Worm (Caenorhabditis elegans) whole organism, L2 larva: ENCODE data around the gene ttr-15.

Experiments
- C34F6.9 ChIP-seq: fragments of 150-350 bp; optimal IDR thresholded peaks from 2 replicates; lab custom pipeline; 2014; ENCODE audit warnings: missing biosample characterization, missing genetic modification characterization
- F13H6.1 ChIP-seq: sonication (generic microtip); optimal IDR thresholded peaks from 2 replicates; lab custom pipeline; 2016; ENCODE audit warnings: missing genetic modification characterization, missing compliant biosample characterization
- R02D3.7 ChIP-seq: fragments of 150-350 bp; optimal IDR thresholded peaks from 2 replicates; lab custom pipeline; 2014; ENCODE audit warnings: missing biosample characterization, missing genetic modification characterization
- Y55F3AM.14 ChIP-seq: fragments of 200-800 bp; sonication (Bioruptor generic); optimal IDR thresholded peaks from 2 replicates; lab custom pipeline; 2018; ENCODE audit warnings: mild to moderate bottlenecking, missing genetic modification characterization, missing compliant biosample characterization
- ZK546.5 ChIP-seq: sonication (generic microtip); optimal IDR thresholded peaks from 2 replicates; lab custom pipeline; 2017; ENCODE audit warnings: missing biosample characterization, missing genetic modification characterization
- alr-1 ChIP-seq: fragments of 150-350 bp; optimal IDR thresholded peaks from 2 replicates; lab custom pipeline; 2014; ENCODE audit warnings: missing biosample characterization, missing genetic modification characterization
- ama-1 ChIP-seq: fragments of 150-350 bp; optimal IDR thresholded peaks from 2 replicates; lab custom pipeline; 2018; ENCODE audit warnings: inconsistent platforms
- blmp-1 ChIP-seq: sonication (generic microtip); optimal IDR thresholded peaks from 2 replicates; lab custom pipeline; 2017; ENCODE audit warnings: missing genetic modification characterization, mild to moderate bottlenecking, missing compliant biosample characterization, antibody characterized with exemption, moderate library complexity; ENCODE audit not compliant: insufficient read depth
- ceh-82 ChIP-seq: fragments of 150-350 bp; optimal IDR thresholded peaks from 2 replicates; lab custom pipeline; 2014; ENCODE audit warnings: missing biosample characterization, missing genetic modification characterization
- crh-2 ChIP-seq: sonication (generic microtip); optimal IDR thresholded peaks from 2 replicates; lab custom pipeline; 2017; ENCODE audit warnings: missing biosample characterization, missing genetic modification characterization
- dmd-4 ChIP-seq: sonication (generic microtip); optimal IDR thresholded peaks from 2 replicates; lab custom pipeline; 2017; ENCODE audit warnings: missing biosample characterization, missing genetic modification characterization
- egl-27 ChIP-seq: sonication (generic microtip); optimal IDR thresholded peaks from 3 replicates; lab custom pipeline; 2017; ENCODE audit warnings: missing biosample characterization, missing genetic modification reagents, missing genetic modification characterization
- fos-1 ChIP-seq: fragments of 150-350 bp; optimal IDR thresholded peaks from 2 replicates; lab custom pipeline; 2014; ENCODE audit warnings: missing biosample characterization, missing genetic modification characterization
- gmeb-1 ChIP-seq: fragments of 150-350 bp; optimal IDR thresholded peaks from 2 replicates; lab custom pipeline; 2014; ENCODE audit warnings: missing biosample characterization, missing genetic modification characterization
- lin-13 ChIP-seq: fragments of 150-350 bp; optimal IDR thresholded peaks from 2 replicates; lab custom pipeline; 2014; ENCODE audit warnings: missing biosample characterization, missing genetic modification reagents, missing genetic modification characterization
- lsy-2 ChIP-seq, 2 experiments: fragments of 150-350 bp in 1 of 2; sonication (generic microtip) in 1 of 2; optimal IDR thresholded peaks; 2 replicates each; lab custom pipeline; 2014 to 2017; ENCODE audit warnings: missing biosample characterization in 2 of 2, missing genetic modification characterization in 2 of 2
- mbf-1 ChIP-seq: sonication (generic microtip); optimal IDR thresholded peaks from 2 replicates; lab custom pipeline; 2017; ENCODE audit warnings: missing biosample characterization, missing genetic modification characterization
- nhr-10 ChIP-seq: sonication (generic microtip); optimal IDR thresholded peaks from 2 replicates; lab custom pipeline; 2017; ENCODE audit warnings: missing biosample characterization, missing genetic modification characterization
- nhr-11 ChIP-seq: fragments of 150-350 bp; optimal IDR thresholded peaks from 2 replicates; lab custom pipeline; 2014; ENCODE audit warnings: missing biosample characterization, missing genetic modification characterization
- nhr-12 ChIP-seq: fragments of 150-350 bp; optimal IDR thresholded peaks from 2 replicates; lab custom pipeline; 2014; ENCODE audit warnings: missing biosample characterization, missing genetic modification characterization
- nhr-129 ChIP-seq: fragments of 150-350 bp; optimal IDR thresholded peaks from 2 replicates; lab custom pipeline; 2014; ENCODE audit warnings: missing biosample characterization, missing genetic modification characterization
- nhr-21 ChIP-seq: fragments of 150-350 bp; optimal IDR thresholded peaks from 2 replicates; lab custom pipeline; 2014; ENCODE audit warnings: missing biosample characterization, missing genetic modification characterization
- nhr-25 ChIP-seq: fragments of 150-350 bp; sonication (generic microtip); optimal IDR thresholded peaks from 3 replicates; lab custom pipeline; 2014; ENCODE audit warnings: missing biosample characterization, missing genetic modification characterization
- nhr-6 ChIP-seq: fragments of 150-350 bp; optimal IDR thresholded peaks from 2 replicates; lab custom pipeline; 2014; ENCODE audit warnings: missing biosample characterization, missing genetic modification characterization
- peb-1 ChIP-seq: fragments of 150-350 bp; optimal IDR thresholded peaks from 2 replicates; lab custom pipeline; 2014; ENCODE audit warnings: missing biosample characterization, missing genetic modification characterization
- sem-4 ChIP-seq: fragments of 150-350 bp; optimal IDR thresholded peaks from 2 replicates; lab custom pipeline; 2014; ENCODE audit warnings: missing biosample characterization, missing genetic modification reagents, missing genetic modification characterization
- skn-1 ChIP-seq: sonication (generic microtip); optimal IDR thresholded peaks from 2 replicates; lab custom pipeline; 2017; ENCODE audit warnings: missing biosample characterization, missing genetic modification characterization
- snpc-4 ChIP-seq: fragments of 150-350 bp; optimal IDR thresholded peaks from 2 replicates; lab custom pipeline; 2014; ENCODE audit warnings: missing biosample characterization, missing genetic modification characterization
- unc-39 ChIP-seq: fragments of 150-350 bp; optimal IDR thresholded peaks from 2 replicates; lab custom pipeline; 2014; ENCODE audit warnings: missing biosample characterization, missing genetic modification characterization
- unc-55 ChIP-seq: fragments of 150-350 bp; sonication (generic microtip); optimal IDR thresholded peaks from 3 replicates; lab custom pipeline; 2014; ENCODE audit warnings: missing biosample characterization, missing genetic modification reagents, missing genetic modification characterization
- unc-62 ChIP-seq: fragments of 150-350 bp; optimal IDR thresholded peaks from 2 replicates; lab custom pipeline; 2014; ENCODE audit warnings: missing biosample characterization, missing genetic modification reagents, missing genetic modification characterization
- zag-1 ChIP-seq: fragments of 150-350 bp; optimal IDR thresholded peaks from 2 replicates; lab custom pipeline; 2014; ENCODE audit warnings: missing biosample characterization, missing genetic modification characterization
- ztf-1 ChIP-seq: fragments of 200-800 bp; sonication (Bioruptor generic); conservative IDR thresholded peaks from 2 replicates; pipeline ENCODE4 v1.3.6; 2022; ENCODE audit warnings: missing genetic modification characterization, missing compliant biosample characterization
- ztf-11 ChIP-seq: sonication (generic microtip); optimal IDR thresholded peaks from 2 replicates; lab custom pipeline; 2017; ENCODE audit warnings: missing biosample characterization, missing genetic modification characterization
- ztf-4 ChIP-seq: fragments of 150-350 bp; optimal IDR thresholded peaks from 2 replicates; lab custom pipeline; 2014; ENCODE audit warnings: missing biosample characterization, missing genetic modification characterization

ttr-15 gene

DNA sequence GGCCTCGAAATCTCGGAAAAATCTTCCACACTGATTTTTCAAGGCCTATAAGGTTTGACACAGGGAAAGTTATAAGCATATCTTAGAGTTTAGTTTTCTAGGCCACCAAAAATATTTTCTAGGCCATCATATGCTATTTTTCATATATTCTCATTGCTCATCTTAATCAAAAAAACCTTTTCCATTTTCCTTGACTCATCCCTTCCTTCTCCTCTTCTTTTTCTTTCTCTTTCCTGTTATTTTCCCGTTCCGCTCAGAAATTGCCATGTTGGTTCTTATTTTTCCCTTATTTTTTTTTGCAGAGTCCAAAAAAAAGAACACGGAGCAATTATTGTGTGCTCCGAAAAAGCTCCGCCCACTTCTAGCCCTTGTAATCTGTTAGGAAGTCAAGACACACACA, 27.0 kb downstream of the ttr-15 start, which contains the start of gene tbc-8:
Gene tbc-8 (plus strand): TSS at position 301 of the 400 bp plus-strand sequence.
- no peak for TF ChIP-seq dmd-4
- no peak for TF ChIP-seq ama-1
- TF ChIP-seq ztf-1 (GFP tag; lab: Robert Waterston, UW), result no peak
- TF ChIP-seq crh-2 (tag; lab: Kevin White, UChicago), result no peak
- TF ChIP-seq lin-13 (GFP tag; lab: Kevin White, UChicago), result no peak
- TF ChIP-seq unc-55 (GFP tag; lab: Kevin White, UChicago), result no peak
- no peak for TF ChIP-seq nhr-21 (tag; lab: Kevin White, UChicago)
- no peak for TF ChIP-seq F13H6.1 (tag; lab: Kevin White, UChicago)
- TF ChIP-seq blmp-1 (tag; lab: Kevin White, UChicago), result no peak
- no peak for TF ChIP-seq fos-1
- no peak for TF ChIP-seq zag-1 (tag; lab: Kevin White, UChicago)
- TF ChIP-seq ceh-82 (tag; lab: Kevin White, UChicago), result no peak
- TF ChIP-seq nhr-11 (tag; lab: Kevin White, UChicago), result no peak
- TF ChIP-seq R02D3.7, result no peak
- no peak for TF ChIP-seq alr-1 (tag; lab: Kevin White, UChicago)
- TF ChIP-seq nhr-25, result no peak
- no peak for TF ChIP-seq unc-39 (tag; lab: Kevin White, UChicago)
- TF ChIP-seq unc-62 (GFP tag; lab: Kevin White, UChicago), result no peak

DNA sequence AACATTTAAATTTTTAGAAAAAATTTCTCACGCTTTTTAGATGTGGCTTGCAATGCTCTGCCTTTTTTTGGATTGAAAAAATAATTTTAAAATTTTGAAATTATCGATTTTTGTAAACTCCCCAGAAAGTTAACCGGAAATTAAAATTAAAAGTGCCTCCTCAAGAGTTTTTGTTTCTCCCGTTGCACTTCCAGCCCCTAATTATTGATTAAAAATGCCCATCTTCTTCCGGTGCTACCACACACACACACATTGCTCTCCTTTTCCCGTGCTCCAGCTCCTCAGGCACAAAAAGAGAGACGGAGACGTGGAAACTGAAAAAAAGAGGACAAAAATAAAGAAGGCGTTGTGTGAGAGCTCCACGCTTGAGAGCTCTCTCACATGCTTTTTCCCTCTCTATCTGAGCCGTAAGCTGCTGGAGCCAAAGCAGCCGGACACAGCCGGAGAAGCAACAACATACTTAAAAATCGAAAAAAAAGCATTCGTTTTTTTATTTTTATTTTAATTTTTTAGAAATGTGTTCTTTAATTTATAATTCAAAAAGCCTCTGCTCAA, 29.8 kb downstream of the ttr-15 start:
- no peak for TF ChIP-seq nhr-21 (tag; lab: Kevin White, UChicago)
- TF ChIP-seq nhr-129 (tag; lab: Kevin White, UChicago), result peak; percentile 18
- peak; percentile 10 for TF ChIP-seq zag-1 (tag; lab: Kevin White, UChicago)
- no peak for TF ChIP-seq nhr-10 (tag; lab: Kevin White, UChicago)
- TF ChIP-seq skn-1 (tag; lab: Kevin White, UChicago), result no peak
- peak in 1 of 2 experiments; percentile 24 for TF ChIP-seq lsy-2 (tag; optimal IDR thresholded peaks at IDR 0.05; lab: Kevin White, UChicago)
- TF ChIP-seq C34F6.9 (tag; lab: Kevin White, UChicago), result peak; percentile 45
- TF ChIP-seq unc-55 (GFP tag; lab: Kevin White, UChicago), result peak; percentile 44
- no peak for TF ChIP-seq nhr-25
- TF ChIP-seq peb-1, result no peak
- no peak for TF ChIP-seq ztf-1 (GFP tag; lab: Robert Waterston, UW)
- no peak for TF ChIP-seq egl-27 (tag; lab: Kevin White, UChicago)
- TF ChIP-seq sem-4 (tag; lab: Kevin White, UChicago), result no peak
- TF ChIP-seq nhr-12 (tag; lab: Kevin White, UChicago), result no peak

DNA sequence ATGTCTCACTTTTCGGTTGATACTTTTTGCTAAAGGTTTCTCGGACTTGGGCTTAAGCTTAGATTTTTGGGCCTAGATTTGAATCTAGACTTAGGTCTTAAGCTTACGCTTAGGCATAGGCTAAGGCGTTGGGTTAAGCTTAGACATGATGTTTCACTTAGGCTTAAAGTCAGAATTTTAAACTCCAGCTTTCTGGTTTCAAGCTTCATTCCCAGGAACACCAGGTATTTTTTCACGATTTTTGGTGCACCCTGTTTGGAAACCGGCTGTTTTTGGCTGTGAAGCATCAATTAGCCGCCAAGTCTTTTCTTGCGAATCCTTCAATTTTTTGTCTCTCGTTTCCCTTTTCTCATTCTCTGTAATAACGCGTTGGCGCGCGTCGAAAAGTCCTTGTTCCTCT, 36.2 kb downstream of the ttr-15 start:
- TF ChIP-seq nhr-6 (no peak), unc-55 (GFP tag; lab: Kevin White, UChicago) (no peak), F13H6.1 (tag; lab: Kevin White, UChicago) (no peak), mbf-1 (tag; lab: Kevin White, UChicago) (no peak), ZK546.5 (tag; lab: Kevin White, UChicago) (no peak), unc-39 (tag; lab: Kevin White, UChicago) (no peak), sem-4 (tag; lab: Kevin White, UChicago) (no peak), ztf-1 (GFP tag; lab: Robert Waterston, UW) (no peak), gmeb-1 (tag; lab: Kevin White, UChicago) (no peak), lsy-2 (tag; optimal IDR thresholded peaks at IDR 0.05; lab: Kevin White, UChicago) (no peak), ztf-11 (no peak), nhr-10 (tag; lab: Kevin White, UChicago) (no peak), peb-1 (no peak), snpc-4 (tag; lab: Kevin White, UChicago) (no peak), egl-27 (tag; lab: Kevin White, UChicago) (no peak), ceh-82 (tag; lab: Kevin White, UChicago) (no peak), Y55F3AM.14 (GFP tag; lab: Kevin White, UChicago) (no peak)

DNA sequence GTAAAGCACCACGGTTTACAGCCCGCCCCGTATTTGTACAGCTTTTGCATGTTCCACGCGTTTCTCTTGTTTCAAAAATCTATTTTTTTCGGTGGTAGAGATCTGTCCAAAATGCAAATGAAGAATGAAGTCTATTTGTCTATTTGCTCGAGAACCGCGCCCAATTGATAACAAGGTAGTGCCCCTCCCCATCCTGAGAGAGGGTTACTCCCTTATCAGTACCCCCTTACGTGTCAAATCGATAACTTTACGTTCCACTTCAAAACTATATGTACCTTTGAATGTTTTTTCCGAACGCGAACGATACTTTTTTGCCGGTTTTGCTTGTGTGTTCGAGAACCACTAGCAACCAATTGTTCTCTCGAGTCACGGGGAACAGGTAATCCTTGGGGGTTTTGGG, 38.4 kb downstream of the ttr-15 start:
- TF ChIP-seq sem-4 (tag; lab: Kevin White, UChicago) (no peak), fos-1 (peak; percentile 85), ztf-4 (tag; lab: Kevin White, UChicago) (no peak), crh-2 (tag; lab: Kevin White, UChicago) (peak; percentile 19)
- TF ChIP-seq, all 48 proteins: peak for 2
